Fruit fly (Drosophila melanogaster) whole organism, embryonic: ENCODE results near the gene Xport-B.
A peak's percentile ranks its signal among the peaks of the same experiment; 100 is the strongest.

Experiments
- Abd-B ChIP-seq: fragments of 200-800 bp; sonication (Bioruptor generic); optimal IDR thresholded peaks from 2 replicates; lab custom pipeline; 2018; ENCODE audit warnings: missing biosample characterization, mild to moderate bottlenecking, missing genetic modification characterization, moderate library complexity
- Asciz ChIP-seq: fragments of 200-800 bp; sonication (Bioruptor generic); optimal IDR thresholded peaks from 2 replicates; lab custom pipeline; 2017; ENCODE audit warnings: missing biosample characterization, mild to moderate bottlenecking, missing genetic modification characterization, missing genetic modification reagents
- B-H2 ChIP-seq: fragments of 200-800 bp; sonication (Bioruptor generic); optimal IDR thresholded peaks from 2 replicates; lab custom pipeline; 2018; ENCODE audit warnings: missing biosample characterization, mild to moderate bottlenecking, missing genetic modification characterization
- CG10267 ChIP-seq: fragments of 200-800 bp; sonication (Bioruptor generic); optimal IDR thresholded peaks from 2 replicates; lab custom pipeline; 2018; ENCODE audit warnings: missing biosample characterization, mild to moderate bottlenecking, missing genetic modification characterization, moderate library complexity
- CG10274 ChIP-seq: fragments of 200-800 bp; sonication (Bioruptor generic); optimal IDR thresholded peaks from 3 replicates; lab custom pipeline; 2017; ENCODE audit warnings: missing biosample characterization, mild to moderate bottlenecking, missing genetic modification characterization
- CG10366 ChIP-seq: fragments of 200-800 bp; sonication (Bioruptor generic); IDR thresholded peaks from 2 replicates; pipeline ENCODE4 v1.3.6; 2022; ENCODE audit warnings: missing biosample characterization, missing genetic modification characterization
- CG10959 ChIP-seq: fragments of 200-800 bp; sonication (Bioruptor generic); IDR thresholded peaks from 2 replicates; pipeline ENCODE4 v1.3.6; 2022; ENCODE audit warnings: missing biosample characterization, missing genetic modification characterization
- CG12659 ChIP-seq: fragments of 200-800 bp; sonication (Bioruptor generic); optimal IDR thresholded peaks from 3 replicates; lab custom pipeline; 2017; ENCODE audit warnings: mild to moderate bottlenecking, missing biosample characterization, missing genetic modification reagents, missing genetic modification characterization
- CG1602 ChIP-seq: fragments of 200-800 bp; sonication (Bioruptor generic); optimal IDR thresholded peaks from 3 replicates; lab custom pipeline; 2016; ENCODE audit warnings: missing biosample characterization, missing genetic modification characterization
- CG16815 ChIP-seq: fragments of 200-800 bp; sonication (Bioruptor generic); optimal IDR thresholded peaks from 3 replicates; lab custom pipeline; 2017; ENCODE audit warnings: missing biosample characterization, mild to moderate bottlenecking, missing genetic modification characterization
- CG1832 ChIP-seq: fragments of 200-800 bp; sonication (Bioruptor generic); optimal IDR thresholded peaks from 2 replicates; lab custom pipeline; 2017; ENCODE audit warnings: missing biosample characterization, mild to moderate bottlenecking, missing genetic modification characterization, inconsistent platforms
- CG3407 ChIP-seq: fragments of 200-800 bp; sonication (Bioruptor generic); optimal IDR thresholded peaks from 2 replicates; lab custom pipeline; 2018; ENCODE audit warnings: missing biosample characterization, mild to moderate bottlenecking, missing genetic modification characterization
- CG5180 ChIP-seq: fragments of 200-800 bp; sonication (Bioruptor generic); optimal IDR thresholded peaks from 3 replicates; lab custom pipeline; 2017; ENCODE audit warnings: missing biosample characterization, missing genetic modification characterization, mild to moderate bottlenecking, moderate library complexity, missing genetic modification reagents
- CG6689 ChIP-seq: fragments of 200-800 bp; sonication (Bioruptor generic); IDR thresholded peaks from 2 replicates; pipeline ENCODE4 v1.3.6; 2022; ENCODE audit warnings: missing biosample characterization, missing genetic modification characterization
- CG8281 ChIP-seq: fragments of 200-800 bp; sonication (Bioruptor generic); optimal IDR thresholded peaks from 2 replicates; lab custom pipeline; 2018; ENCODE audit warnings: missing biosample characterization, mild to moderate bottlenecking, missing genetic modification characterization, moderate library complexity
- CG8944 ChIP-seq: fragments of 200-800 bp; sonication (Bioruptor generic); optimal IDR thresholded peaks from 3 replicates; lab custom pipeline; 2016; ENCODE audit warnings: missing biosample characterization, missing genetic modification characterization
- CG9437 ChIP-seq: fragments of 200-800 bp; sonication (Bioruptor generic); optimal IDR thresholded peaks from 2 replicates; lab custom pipeline; 2018; ENCODE audit warnings: missing biosample characterization, mild to moderate bottlenecking, missing genetic modification characterization
- CTCF ChIP-seq: fragments of 200-800 bp; sonication (Bioruptor generic); optimal IDR thresholded peaks from 2 replicates; lab custom pipeline; 2017; ENCODE audit warnings: missing biosample characterization, mild to moderate bottlenecking, missing genetic modification characterization, moderate library complexity
- CoRest ChIP-seq: fragments of 200-800 bp; sonication (Bioruptor generic); optimal IDR thresholded peaks from 3 replicates; lab custom pipeline; 2018; ENCODE audit warnings: missing biosample characterization, mild to moderate bottlenecking, missing genetic modification characterization, moderate library complexity
- Gsc ChIP-seq: fragments of 200-800 bp; sonication (Bioruptor generic); IDR thresholded peaks from 2 replicates; pipeline ENCODE4 v1.3.6; 2022; ENCODE audit warnings: missing biosample characterization, missing genetic modification characterization
- HLH4C ChIP-seq: fragments of 200-800 bp; sonication (Bioruptor generic); IDR thresholded peaks from 3 replicates; pipeline ENCODE4 v1.3.6; 2022; ENCODE audit warnings: missing biosample characterization, missing genetic modification characterization; ENCODE audit not compliant: partially characterized antibody
- Hr78 ChIP-seq, 2 experiments: fragments of 200-800 bp in 1 of 2; fragments of >200 bp in 1 of 2; sonication (Bioruptor generic) in 1 of 2; optimal IDR thresholded peaks; 2 replicates each; lab custom pipeline; 2017 to 2019; ENCODE audit warnings: missing biosample characterization in 2 of 2, missing genetic modification characterization in 2 of 2, mild to moderate bottlenecking in 1 of 2, moderate library complexity in 1 of 2
- Med ChIP-seq: fragments of 200-800 bp; sonication (Bioruptor generic); peaks from one replicate; lab custom pipeline; 2016; ENCODE audit warnings: missing biosample characterization, missing genetic modification characterization, mild to moderate bottlenecking, inconsistent platforms, moderate library complexity
- NK7.1 ChIP-seq: fragments of 200-800 bp; sonication (Bioruptor generic); optimal IDR thresholded peaks from 3 replicates; lab custom pipeline; 2016; ENCODE audit warnings: missing biosample characterization, missing genetic modification characterization
- NfI ChIP-seq: fragments of 200-800 bp; sonication (Bioruptor generic); optimal IDR thresholded peaks from 3 replicates; lab custom pipeline; 2018; ENCODE audit warnings: missing biosample characterization, mild to moderate bottlenecking, missing genetic modification characterization, moderate library complexity
- Scr ChIP-seq: fragments of 200-800 bp; sonication (Bioruptor generic); IDR thresholded peaks from 2 replicates; pipeline ENCODE4 v1.3.6; 2022; ENCODE audit warnings: missing biosample characterization, missing genetic modification characterization; ENCODE audit not compliant: partially characterized antibody
- Side ChIP-seq: fragments of 200-800 bp; sonication (Bioruptor generic); optimal IDR thresholded peaks from 2 replicates; lab custom pipeline; 2016; ENCODE audit warnings: missing biosample characterization, missing genetic modification characterization
- Usf ChIP-seq: fragments of 200-800 bp; sonication (Bioruptor generic); optimal IDR thresholded peaks from 2 replicates; lab custom pipeline; 2017; ENCODE audit warnings: missing genotype, missing biosample characterization, missing genetic modification characterization
- al ChIP-seq: fragments of 200-800 bp; sonication (Bioruptor generic); IDR thresholded peaks from 2 replicates; pipeline ENCODE4 v1.3.6; 2022; ENCODE audit warnings: missing biosample characterization, missing genetic modification characterization
- ase ChIP-seq: fragments of 200-800 bp; sonication (Bioruptor generic); IDR thresholded peaks from 3 replicates; pipeline ENCODE4 v1.3.6; 2022; ENCODE audit warnings: missing biosample characterization, missing genetic modification characterization
- ato ChIP-seq: fragments of 200-800 bp; sonication (Bioruptor generic); IDR thresholded peaks from 2 replicates; pipeline ENCODE4 v1.3.6; 2022; ENCODE audit warnings: missing biosample characterization, missing genetic modification characterization; ENCODE audit not compliant: partially characterized antibody
- bab2 ChIP-seq: fragments of 200-800 bp; sonication (Bioruptor generic); optimal IDR thresholded peaks from 2 replicates; lab custom pipeline; 2016; ENCODE audit warnings: missing biosample characterization, missing genetic modification characterization
- crp ChIP-seq, 2 experiments: fragments of 200-800 bp; sonication (Bioruptor generic); optimal IDR thresholded peaks; 2 replicates in 1 of 2; 3 replicates in 1 of 2; lab custom pipeline; 2017; ENCODE audit warnings: missing biosample characterization in 2 of 2, missing genetic modification characterization in 2 of 2, mild to moderate bottlenecking in 1 of 2, moderate library complexity in 1 of 2
- emc ChIP-seq: fragments of 200-800 bp; sonication (Bioruptor generic); optimal IDR thresholded peaks from 2 replicates; lab custom pipeline; 2016; ENCODE audit warnings: missing biosample characterization, missing genetic modification characterization
- fd3F ChIP-seq: fragments of 200-800 bp; sonication (Bioruptor generic); optimal IDR thresholded peaks from 2 replicates; lab custom pipeline; 2018; ENCODE audit warnings: missing biosample characterization, mild to moderate bottlenecking, missing genetic modification characterization, moderate library complexity
- fd64A ChIP-seq: fragments of 200-800 bp; sonication (Bioruptor generic); optimal IDR thresholded peaks from 3 replicates; lab custom pipeline; 2018; ENCODE audit warnings: missing biosample characterization, mild to moderate bottlenecking, missing genetic modification characterization
- hb ChIP-seq: fragments of 200-800 bp; sonication (Bioruptor generic); IDR thresholded peaks from 3 replicates; pipeline ENCODE4 v1.3.6; 2022; ENCODE audit warnings: missing biosample characterization, missing genetic modification characterization; ENCODE audit not compliant: partially characterized antibody
- kay ChIP-seq: fragments of 200-800 bp; sonication (Bioruptor generic); optimal IDR thresholded peaks from 2 replicates; lab custom pipeline; 2016; ENCODE audit warnings: missing biosample characterization, missing genetic modification characterization
- kni ChIP-seq: fragments of 200-800 bp; sonication (Bioruptor generic); optimal IDR thresholded peaks from 3 replicates; lab custom pipeline; 2017; ENCODE audit warnings: mild to moderate bottlenecking, missing biosample characterization, missing genetic modification reagents, missing genetic modification characterization
- nau ChIP-seq: fragments of 200-800 bp; sonication (Bioruptor generic); optimal IDR thresholded peaks from 3 replicates; lab custom pipeline; 2017; ENCODE audit warnings: missing biosample characterization, mild to moderate bottlenecking, missing genetic modification characterization, missing genetic modification reagents
- oc ChIP-seq: fragments of 200-800 bp; sonication (Bioruptor generic); optimal IDR thresholded peaks from 2 replicates; lab custom pipeline; 2018; ENCODE audit warnings: missing biosample characterization, mild to moderate bottlenecking, missing genetic modification characterization, moderate library complexity
- p53 ChIP-seq: fragments of 200-800 bp; sonication (Bioruptor generic); optimal IDR thresholded peaks from 2 replicates; lab custom pipeline; 2016; ENCODE audit warnings: missing biosample characterization, missing genetic modification characterization
- pzg ChIP-seq: fragments of 200-800 bp; sonication (Bioruptor generic); optimal IDR thresholded peaks from 3 replicates; lab custom pipeline; 2018; ENCODE audit warnings: missing biosample characterization, mild to moderate bottlenecking, missing genetic modification characterization, moderate library complexity
- row ChIP-seq: fragments of 200-800 bp; sonication (Bioruptor generic); IDR thresholded peaks from 3 replicates; pipeline ENCODE4 v1.3.6; 2022; ENCODE audit warnings: missing biosample characterization, missing genetic modification characterization
- sim ChIP-seq: fragments of 200-800 bp; sonication (Bioruptor generic); IDR thresholded peaks from 2 replicates; pipeline ENCODE4 v1.3.6; 2022; ENCODE audit warnings: missing biosample characterization, missing genetic modification characterization
- slbo ChIP-seq: fragments of 200-800 bp; sonication (Bioruptor generic); IDR thresholded peaks from 2 replicates; pipeline ENCODE4 v1.3.6; 2022; ENCODE audit warnings: missing biosample characterization, missing genetic modification characterization
- tap ChIP-seq: fragments of 200-800 bp; optimal IDR thresholded peaks from 3 replicates; lab custom pipeline; 2019; ENCODE audit warnings: missing biosample characterization, mild to moderate bottlenecking, missing genetic modification characterization, moderate library complexity
- tgo ChIP-seq: fragments of 200-800 bp; sonication (Bioruptor generic); IDR thresholded peaks from 3 replicates; pipeline ENCODE4 v1.3.6; 2022; ENCODE audit warnings: missing biosample characterization, missing genetic modification characterization
- unpg ChIP-seq: fragments of 200-800 bp; sonication (Bioruptor generic); optimal IDR thresholded peaks from 3 replicates; lab custom pipeline; 2018; ENCODE audit warnings: missing biosample characterization, mild to moderate bottlenecking, missing genetic modification characterization, moderate library complexity
- zfh1 ChIP-seq: fragments of 200-800 bp; sonication (Bioruptor generic); IDR thresholded peaks from 3 replicates; pipeline ENCODE4 v1.3.6; 2022; ENCODE audit warnings: missing biosample characterization, missing genetic modification characterization

The Xport-B gene

dm6 chr3R:19908863-19909343, 6.3 kb downstream of the Xport-B start (continued):
- TF ChIP-seq zfh1 (GFP tag; lab: Robert Waterston, UW) = peak; percentile 87
- TF ChIP-seq CG1602 = peak; percentile 71
- peak; percentile 78 for TF ChIP-seq CG8944 (GFP tag; lab: Kevin White, UChicago)
- TF ChIP-seq CTCF (GFP tag; lab: Kevin White, UChicago) = peak; percentile 25
- TF ChIP-seq sim (GFP tag; lab: Robert Waterston, UW) = peak; percentile 60; the same call in 1 of the 2 replicates
- peak; percentile 34 for TF ChIP-seq emc (GFP tag; lab: Kevin White, UChicago)
- TF ChIP-seq fd64A (GFP tag; lab: Kevin White, UChicago) = peak; percentile 76
- no peak for TF ChIP-seq hb (GFP tag; lab: Robert Waterston, UW)
- no peak for TF ChIP-seq pzg
- TF ChIP-seq unpg = peak; percentile 86
- TF ChIP-seq fd3F = peak; percentile 79
- peak; percentile 69 for TF ChIP-seq CG10959 (GFP tag; lab: Robert Waterston, UW)
- peak; percentile 58; the same call in 1 of the 2 replicates for TF ChIP-seq Gsc (GFP tag; lab: Robert Waterston, UW)
- peak; percentile 65 for TF ChIP-seq kay (GFP tag; lab: Kevin White, UChicago)
- TF ChIP-seq ato (GFP tag; lab: Robert Waterston, UW) = no peak
- TF ChIP-seq Abd-B (GFP tag; lab: Kevin White, UChicago) = peak; percentile 63
- TF ChIP-seq CoRest (tag; lab: Kevin White, UChicago) = peak; percentile 78
- TF ChIP-seq CG9437 (GFP tag; lab: Kevin White, UChicago) = peak; percentile 69
- TF ChIP-seq CG10366 (GFP tag; lab: Robert Waterston, UW) = peak; percentile 92
- peak; percentile 9 for TF ChIP-seq CG10274 (GFP tag; lab: Kevin White, UChicago)
- TF ChIP-seq CG1832 (GFP tag; lab: Kevin White, UChicago) = no peak
- TF ChIP-seq bab2 (GFP tag; lab: Kevin White, UChicago) = peak; percentile 52
- TF ChIP-seq nau (GFP tag; lab: Kevin White, UChicago) = peak; percentile 75
- TF ChIP-seq row = peak; percentile 88
- TF ChIP-seq CG6689 (GFP tag; lab: Robert Waterston, UW) = peak; percentile 87
- peak; percentile 52 for TF ChIP-seq CG10267
- peak in 1 of 2 experiments; percentile 16 for TF ChIP-seq Hr78 (GFP tag; optimal IDR thresholded peaks at IDR 0.05; lab: Kevin White, UChicago)
- peak; percentile 84 for TF ChIP-seq ase (GFP tag; lab: Robert Waterston, UW)
- TF ChIP-seq kni (GFP tag; lab: Kevin White, UChicago) = no peak
- TF ChIP-seq CG12659 (GFP tag; lab: Kevin White, UChicago) = peak; percentile 81
- peak; percentile 74 for TF ChIP-seq tap (tag; lab: Kevin White, UChicago)
- TF ChIP-seq NK7.1 (GFP tag; lab: Kevin White, UChicago) = peak; percentile 56
- peak; percentile 76 for TF ChIP-seq oc (tag; lab: Kevin White, UChicago)
- TF ChIP-seq CG16815 (GFP tag; lab: Kevin White, UChicago) = peak; percentile 68
- no peak for TF ChIP-seq B-H2 (GFP tag; lab: Kevin White, UChicago)
- TF ChIP-seq Scr (GFP tag; lab: Robert Waterston, UW) = peak; percentile 38; the same call in 1 of the 2 replicates
- peak; percentile 34 for TF ChIP-seq CG8281 (tag; lab: Kevin White, UChicago)
- TF ChIP-seq HLH4C (GFP tag; lab: Robert Waterston, UW) = no peak
- TF ChIP-seq Med (GFP tag; lab: Kevin White, UChicago) = peak; percentile 96
- TF ChIP-seq crp (GFP tag; optimal IDR thresholded peaks at IDR 0.05; lab: Kevin White, UChicago) = no peak
- peak; percentile 93 for TF ChIP-seq slbo (GFP tag; lab: Robert Waterston, UW)
- TF ChIP-seq tgo = peak; percentile 86
- peak; percentile 81 for TF ChIP-seq NfI (GFP tag; lab: Kevin White, UChicago)
- peak; percentile 35 for TF ChIP-seq Usf (GFP tag; lab: Kevin White, UChicago)
- TF ChIP-seq CG3407 (GFP tag; lab: Kevin White, UChicago) = peak; percentile 63
- TF ChIP-seq al (GFP tag; lab: Robert Waterston, UW) = peak; percentile 72
- TF ChIP-seq CG5180 (GFP tag; lab: Kevin White, UChicago) = peak; percentile 37
- TF ChIP-seq p53 (GFP tag; lab: Kevin White, UChicago) = peak; percentile 6
- TF ChIP-seq Side = peak; percentile 53
- TF ChIP-seq Asciz (GFP tag; lab: Kevin White, UChicago) = peak; percentile 72
